Worm (Caenorhabditis elegans): ENCODE data around the gene anat-1.

- no peak for TF ChIP-seq nhr-237 (tag; optimal IDR thresholded peaks at IDR 0.05)
- TF ChIP-seq mab-5 (tag; optimal IDR thresholded peaks at IDR 0.05) = no peak
- TF ChIP-seq mep-1 (tag; optimal IDR thresholded peaks at IDR 0.05) = no peak
- no peak for TF ChIP-seq ztf-11 (tag; optimal IDR thresholded peaks at IDR 0.05)
- no peak for TF ChIP-seq cnd-1 (tag; optimal IDR thresholded peaks at IDR 0.05)
- no peak for TF ChIP-seq elt-1 (tag; optimal IDR thresholded peaks at IDR 0.05; ENCODE audit: borderline replicate concordance, insufficient read depth)
- no peak for TF ChIP-seq blmp-1 (tag; optimal IDR thresholded peaks at IDR 0.05)
- no peak for TF ChIP-seq pha-4 (tag; optimal IDR thresholded peaks at IDR 0.05)
- no peak for TF ChIP-seq snpc-4 (tag; optimal IDR thresholded peaks at IDR 0.05)
Observed at ce11 chrIV:6793310-6793966, 22.8 kb downstream of the anat-1 start.
